Worm (Caenorhabditis elegans): Measurements from ENCODE around the gene srt-45.

- TF ChIP-seq ztf-11 (tag; optimal IDR thresholded peaks at IDR 0.05) (no peak), lsy-2 (tag; optimal IDR thresholded peaks at IDR 0.05) (no peak), nhr-12 (tag; optimal IDR thresholded peaks at IDR 0.05) (no peak), sptf-1 (tag; optimal IDR thresholded peaks at IDR 0.05) (no peak), nhr-237 (tag; optimal IDR thresholded peaks at IDR 0.05) (no peak), ces-1 (GFP tag; optimal IDR thresholded peaks at IDR 0.05) (no peak), unc-39 (tag; optimal IDR thresholded peaks at IDR 0.05) (no peak), unc-62 (GFP tag; optimal IDR thresholded peaks at IDR 0.05) (no peak), cnd-1 (tag; optimal IDR thresholded peaks at IDR 0.05) (no peak), pha-4 (tag; optimal IDR thresholded peaks at IDR 0.05) (no peak)
Measured at ce11 chrV:19794931-19795330, 11.0 kb downstream of the srt-45 start, which contains the start of gene M162.7.
